Worm (Caenorhabditis elegans): ENCODE data around the gene nlp-71.

nlp-71 gene

DNA sequence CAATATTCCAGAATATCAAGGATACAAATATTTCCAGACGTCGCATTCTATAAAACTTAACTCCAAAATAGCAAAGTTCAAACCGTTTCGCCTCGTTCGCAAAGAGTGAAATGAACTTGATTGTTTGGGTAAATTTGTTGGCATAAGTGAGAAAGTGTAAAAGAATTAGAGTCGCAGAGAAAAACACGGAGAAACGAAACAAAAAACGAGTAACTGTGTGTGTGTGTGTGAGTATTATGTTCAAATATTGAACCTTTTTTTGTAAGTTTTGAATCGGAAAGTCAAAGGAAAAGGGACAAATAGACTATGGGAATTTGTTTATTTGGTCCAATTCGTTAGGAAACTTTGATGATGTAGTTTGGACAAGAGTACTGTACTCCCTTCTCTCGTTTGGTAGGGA lies 18.2 kb upstream of the nlp-71 start, which contains the start of gene acp-7:
Gene acp-7 (minus strand): TSS at position 101 of the 400 bp plus-strand sequence.
- no peak for TF ChIP-seq ztf-7 (tag; optimal IDR thresholded peaks at IDR 0.05)
- TF ChIP-seq gei-8 (GFP tag; optimal IDR thresholded peaks at IDR 0.05): no peak
- no peak for TF ChIP-seq skn-1 (tag; optimal IDR thresholded peaks at IDR 0.05)
- TF ChIP-seq F49E8.2 (tag; optimal IDR thresholded peaks at IDR 0.05; ENCODE audit: borderline replicate concordance): no peak
- TF ChIP-seq Y5F2A.4 (GFP tag; optimal IDR thresholded peaks at IDR 0.05): no peak

DNA sequence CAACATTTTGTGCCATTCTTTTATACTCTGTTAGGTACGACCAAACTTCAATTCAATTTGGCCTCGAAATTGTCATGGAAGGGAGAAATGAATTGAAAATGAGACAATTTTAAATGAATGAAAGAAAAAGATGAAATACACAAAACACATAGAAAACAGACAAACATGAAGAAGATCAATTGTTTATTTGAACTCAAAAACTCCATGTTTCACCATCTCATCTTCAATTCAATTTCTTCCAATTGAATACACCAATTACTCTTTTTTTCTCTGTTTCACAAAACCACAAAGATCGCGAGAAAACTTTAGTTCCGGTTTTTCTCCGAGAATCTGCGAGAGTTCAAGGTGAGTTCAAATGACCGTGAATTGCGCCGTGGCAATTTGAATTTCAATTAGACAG lies 13.8 kb upstream of the nlp-71 start:
- TF ChIP-seq hif-1 (tag; optimal IDR thresholded peaks at IDR 0.05) (no peak), Y5F2A.4 (GFP tag; optimal IDR thresholded peaks at IDR 0.05) (no peak), dpl-1 (GFP tag; optimal IDR thresholded peaks at IDR 0.05) (no peak), lin-1 (GFP tag; IDR thresholded peaks at IDR 0.05) (no peak), attf-4 (tag; optimal IDR thresholded peaks at IDR 0.05) (no peak), fkh-10 (GFP tag; optimal IDR thresholded peaks at IDR 0.05) (no peak), Y105C5A.15 (GFP tag; IDR thresholded peaks at IDR 0.05) (no peak), nhr-42 (GFP tag; IDR thresholded peaks at IDR 0.05) (no peak), spr-1 (tag; optimal IDR thresholded peaks at IDR 0.05) (no peak), F44E2.7 (GFP tag; IDR thresholded peaks at IDR 0.05) (no peak), skn-1 (tag; optimal IDR thresholded peaks at IDR 0.05) (no peak)

DNA sequence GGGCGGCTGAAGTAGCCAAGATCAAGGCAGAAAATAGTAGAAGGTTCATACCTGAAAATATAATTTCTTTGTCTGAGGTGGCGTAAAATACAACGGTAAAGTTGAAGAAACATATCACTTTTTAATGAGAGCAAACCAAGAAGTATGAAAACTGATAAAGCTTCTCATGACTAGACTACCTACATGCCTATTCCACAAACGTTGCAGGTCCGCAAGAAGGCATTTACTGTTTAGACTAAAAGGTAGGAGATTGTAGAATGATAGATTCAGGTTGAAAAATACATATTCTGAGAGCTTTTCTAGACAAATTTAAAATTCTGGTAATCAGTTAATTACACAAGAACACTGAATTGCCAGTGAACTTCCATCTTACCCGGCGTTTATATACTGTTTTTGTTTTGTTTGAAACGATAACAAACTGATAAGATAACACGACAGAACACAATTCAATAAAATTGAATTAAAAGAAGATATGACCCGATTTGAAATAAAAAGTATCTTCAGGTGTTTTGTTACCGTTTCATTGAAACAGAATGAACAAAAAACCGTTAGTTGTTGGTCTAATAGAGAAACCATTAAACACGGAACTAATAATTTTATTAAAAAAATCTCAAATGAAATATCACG lies 12.8 kb upstream of the nlp-71 start, which contains the start of gene acp-6:
Gene acp-6 (minus strand): TSS at position 51 of the 627 bp plus-strand sequence.
- no peak for TF ChIP-seq zag-1 (tag; optimal IDR thresholded peaks at IDR 0.05)
- no peak for TF ChIP-seq nhr-10 (tag; optimal IDR thresholded peaks at IDR 0.05)
- TF ChIP-seq nhr-11 (tag; optimal IDR thresholded peaks at IDR 0.05): no peak
- no peak for TF ChIP-seq ama-1 (optimal IDR thresholded peaks at IDR 0.05)
- no peak for TF ChIP-seq duxl-1 (tag; optimal IDR thresholded peaks at IDR 0.05; ENCODE audit: poor library complexity)
- TF ChIP-seq tra-1 (GFP tag; IDR thresholded peaks at IDR 0.05): no peak
- no peak for TF ChIP-seq F26F4.8 (GFP tag; conservative IDR thresholded peaks at IDR 0.05)
- no peak for TF ChIP-seq nhr-76 (tag; optimal IDR thresholded peaks at IDR 0.05)
- no peak for TF ChIP-seq nhr-237 (tag; optimal IDR thresholded peaks at IDR 0.05)

DNA sequence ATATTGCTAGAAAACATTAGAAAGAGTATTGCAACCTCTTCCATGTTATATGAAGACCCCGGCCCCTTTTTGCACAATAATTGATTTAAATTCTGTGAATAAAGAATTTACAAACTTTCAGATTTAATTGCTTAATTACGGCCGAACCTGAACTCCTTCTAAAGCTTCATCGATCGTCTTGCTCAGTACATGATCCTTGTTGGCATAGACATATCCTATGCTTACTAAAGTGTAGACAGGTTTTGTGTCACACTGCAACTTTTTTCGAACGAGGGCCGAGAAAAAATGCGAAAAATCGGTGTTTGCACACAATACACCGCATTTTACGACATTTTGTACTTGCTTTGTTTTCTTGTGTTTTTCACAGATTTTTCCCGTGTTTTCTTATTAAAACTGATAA lies 10.0 kb upstream of the nlp-71 start:
- TF ChIP-seq snpc-1.2 (GFP tag; IDR thresholded peaks at IDR 0.05): peak; percentile 92
- peak; percentile 51; the same call in 1 of the 2 replicates for TF ChIP-seq lin-38 (GFP tag; IDR thresholded peaks at IDR 0.05)
- TF ChIP-seq Y48G9A.11 (GFP tag; IDR thresholded peaks at IDR 0.05): peak; percentile 62

DNA sequence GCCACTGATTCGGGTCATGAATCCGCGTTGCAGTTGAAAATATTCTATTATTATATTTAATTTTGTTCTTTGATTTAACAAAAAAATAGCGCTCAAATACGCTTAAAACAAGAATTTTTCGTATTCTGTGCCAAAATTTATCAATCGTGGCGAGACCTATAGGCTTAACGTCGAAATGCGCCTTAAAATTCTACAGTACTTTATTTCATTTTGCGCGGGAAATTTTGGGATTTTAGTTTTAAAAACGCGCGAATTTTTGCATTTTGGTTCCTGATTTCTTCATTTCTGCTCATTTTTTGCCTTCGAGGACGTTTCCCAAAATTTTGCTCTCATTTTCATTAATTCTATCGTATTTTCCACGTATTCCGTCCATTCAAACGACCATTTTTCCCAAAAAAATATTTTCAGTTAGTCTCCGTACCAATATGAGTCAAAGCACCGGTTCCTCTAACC lies 7.8 kb upstream of the nlp-71 start, which contains the start of gene puf-11:
Gene puf-11 (plus strand): TSS at position 403 of the 453 bp plus-strand sequence.
- peak; percentile 78 for TF ChIP-seq F49E8.2 (tag; optimal IDR thresholded peaks at IDR 0.05; ENCODE audit: borderline replicate concordance)
- peak; percentile 87 for TF ChIP-seq Y48G9A.11 (GFP tag; IDR thresholded peaks at IDR 0.05)
- TF ChIP-seq egl-27 (tag; optimal IDR thresholded peaks at IDR 0.05): no peak
- no peak for TF ChIP-seq hif-1 (tag; optimal IDR thresholded peaks at IDR 0.05)
- no peak for TF ChIP-seq madf-5 (GFP tag; IDR thresholded peaks at IDR 0.05)
- no peak for TF ChIP-seq madf-9 (GFP tag; conservative IDR thresholded peaks at IDR 0.05)
- TF ChIP-seq lsy-2 (tag; optimal IDR thresholded peaks at IDR 0.05): no peak
- TF ChIP-seq unc-130 (GFP tag; optimal IDR thresholded peaks at IDR 0.05): peak; percentile 80
- TF ChIP-seq snpc-1.2 (GFP tag; IDR thresholded peaks at IDR 0.05): peak; percentile 91
- TF ChIP-seq nhr-41 (GFP tag; IDR thresholded peaks at IDR 0.05): no peak
- no peak for TF ChIP-seq zip-11 (GFP tag; IDR thresholded peaks at IDR 0.05)
- TF ChIP-seq ZK546.5 (tag; optimal IDR thresholded peaks at IDR 0.05): no peak
- no peak for TF ChIP-seq snpc-4 (tag; optimal IDR thresholded peaks at IDR 0.05)
- TF ChIP-seq lin-1 (GFP tag; IDR thresholded peaks at IDR 0.05): no peak
- TF ChIP-seq sdz-12 (GFP tag; optimal IDR thresholded peaks at IDR 0.05): no peak
- TF ChIP-seq F44E2.7 (GFP tag; IDR thresholded peaks at IDR 0.05): no peak
- no peak for TF ChIP-seq unc-39 (tag; optimal IDR thresholded peaks at IDR 0.05)
- TF ChIP-seq lin-38 (GFP tag; IDR thresholded peaks at IDR 0.05): peak; percentile 67
- no peak for TF ChIP-seq gei-8 (GFP tag; optimal IDR thresholded peaks at IDR 0.05)

Data from whole organism, L4 larva.